Fruit fly (Drosophila melanogaster) whole organism, embryonic: ENCODE results near the gene Mondo.

Source experiments
- Asciz ChIP-seq: fragments of 200-800 bp; sonication (Bioruptor generic); optimal IDR thresholded peaks from 2 replicates; lab custom pipeline; 2017; ENCODE audit warnings: missing biosample characterization, mild to moderate bottlenecking, missing genetic modification characterization, missing genetic modification reagents
- Atf6 ChIP-seq: fragments of 200-800 bp; sonication (Bioruptor generic); IDR thresholded peaks from 2 replicates; pipeline ENCODE4 v1.3.6; 2022; ENCODE audit warnings: missing biosample characterization, missing genetic modification characterization
- Bgb ChIP-seq: fragments of 200-800 bp; sonication (Bioruptor generic); IDR thresholded peaks from 2 replicates; pipeline ENCODE4 v1.3.6; 2022; ENCODE audit warnings: missing biosample characterization, missing genetic modification characterization; ENCODE audit not compliant: partially characterized antibody
- CG11398 ChIP-seq: fragments of 200-800 bp; sonication (Bioruptor generic); optimal IDR thresholded peaks from 2 replicates; lab custom pipeline; 2016; ENCODE audit warnings: missing biosample characterization, missing genetic modification characterization
- CG11504 ChIP-seq: fragments of 200-800 bp; sonication (Bioruptor generic); optimal IDR thresholded peaks from 3 replicates; lab custom pipeline; 2019; ENCODE audit warnings: missing biosample characterization, mild to moderate bottlenecking, missing genetic modification characterization, moderate library complexity
- CG12104 ChIP-seq: fragments of 200-800 bp; sonication (Bioruptor generic); optimal IDR thresholded peaks from 3 replicates; lab custom pipeline; 2016; ENCODE audit warnings: missing biosample characterization, missing genetic modification characterization
- CG12391 ChIP-seq: fragments of 200-800 bp; sonication (Bioruptor generic); optimal IDR thresholded peaks from 3 replicates; lab custom pipeline; 2018; ENCODE audit warnings: missing biosample characterization, mild to moderate bottlenecking, missing genetic modification characterization, moderate library complexity
- CG12769 ChIP-seq: fragments of 200-800 bp; sonication (Bioruptor generic); optimal IDR thresholded peaks from 2 replicates; lab custom pipeline; 2019; ENCODE audit warnings: missing biosample characterization, mild to moderate bottlenecking, missing genetic modification characterization, moderate library complexity
- CG15269 ChIP-seq: fragments of 200-800 bp; sonication (Bioruptor generic); optimal IDR thresholded peaks from 2 replicates; lab custom pipeline; 2018; ENCODE audit warnings: missing biosample characterization, mild to moderate bottlenecking, missing genetic modification characterization, moderate library complexity
- CG15479 ChIP-seq: fragments of 200-800 bp; sonication (Bioruptor generic); optimal IDR thresholded peaks from 3 replicates; lab custom pipeline; 2019; ENCODE audit warnings: missing biosample characterization, mild to moderate bottlenecking, missing genetic modification characterization, moderate library complexity
- CG16779 ChIP-seq: fragments of 200-800 bp; sonication (Bioruptor generic); IDR thresholded peaks from 2 replicates; pipeline ENCODE4 v1.3.6; 2022; ENCODE audit warnings: missing biosample characterization, missing genetic modification characterization
- CG18599 ChIP-seq: fragments of 200-800 bp; sonication (Bioruptor generic); optimal IDR thresholded peaks from 3 replicates; lab custom pipeline; 2017; ENCODE audit warnings: missing biosample characterization, missing genetic modification characterization, mild to moderate bottlenecking, moderate library complexity, missing genetic modification reagents
- CG2129 ChIP-seq: fragments of 200-800 bp; sonication (Bioruptor generic); IDR thresholded peaks from 2 replicates; pipeline ENCODE4 v1.3.6; 2022; ENCODE audit warnings: missing biosample characterization, missing genetic modification characterization; ENCODE audit not compliant: partially characterized antibody
- CG3163 ChIP-seq: fragments of 200-800 bp; sonication (Bioruptor generic); optimal IDR thresholded peaks from 3 replicates; lab custom pipeline; 2016; ENCODE audit warnings: missing biosample characterization, missing genetic modification characterization
- CG42726 ChIP-seq: fragments of 200-800 bp; sonication (Bioruptor generic); IDR thresholded peaks from 2 replicates; pipeline ENCODE4 v1.3.6; 2022; ENCODE audit warnings: missing biosample characterization, missing genetic modification characterization; ENCODE audit not compliant: partially characterized antibody
- CG6272 ChIP-seq: fragments of 200-800 bp; sonication (Bioruptor generic); IDR thresholded peaks from 2 replicates; pipeline ENCODE4 v1.3.6; 2022; ENCODE audit warnings: missing biosample characterization, missing genetic modification characterization
- CG6765 ChIP-seq: fragments of 200-800 bp; sonication (Bioruptor generic); optimal IDR thresholded peaks from 3 replicates; lab custom pipeline; 2017; ENCODE audit warnings: missing biosample characterization, mild to moderate bottlenecking, missing genetic modification characterization
- CG8388 ChIP-seq: fragments of 200-800 bp; sonication (Bioruptor generic); optimal IDR thresholded peaks from 2 replicates; lab custom pipeline; 2019; ENCODE audit warnings: missing biosample characterization, mild to moderate bottlenecking, missing genetic modification characterization, moderate library complexity
- CG9609 ChIP-seq: fragments of 200-800 bp; sonication (Bioruptor generic); optimal IDR thresholded peaks from 3 replicates; lab custom pipeline; 2016; ENCODE audit warnings: missing biosample characterization, missing genetic modification characterization
- Chrac-16 ChIP-seq: fragments of 200-800 bp; sonication (Bioruptor generic); optimal IDR thresholded peaks from 3 replicates; lab custom pipeline; 2016; ENCODE audit warnings: missing biosample characterization, missing genetic modification characterization
- Doc3 ChIP-seq: fragments of 200-800 bp; sonication (Bioruptor generic); IDR thresholded peaks from 3 replicates; pipeline ENCODE4 v1.3.6; 2022; ENCODE audit warnings: missing biosample characterization, missing genetic modification characterization; ENCODE audit not compliant: partially characterized antibody
- Ets65A ChIP-seq: fragments of 200-800 bp; sonication (Bioruptor generic); peaks from one replicate; lab custom pipeline; 2016; ENCODE audit warnings: missing biosample characterization, missing genetic modification characterization
- Ets97D ChIP-seq: fragments of 200-800 bp; sonication (Bioruptor generic); optimal IDR thresholded peaks from 3 replicates; lab custom pipeline; 2016; ENCODE audit warnings: missing biosample characterization, missing genetic modification characterization
- HmgZ ChIP-seq: fragments of 200-800 bp; sonication (Bioruptor generic); optimal IDR thresholded peaks from 2 replicates; lab custom pipeline; 2018; ENCODE audit warnings: missing biosample characterization, mild to moderate bottlenecking, missing genetic modification characterization
- Hr51 ChIP-seq, 2 experiments: fragments of 200-800 bp; sonication (Bioruptor generic); optimal IDR thresholded peaks; 2 replicates in 1 of 2; 3 replicates in 1 of 2; lab custom pipeline; 2016 to 2018; ENCODE audit warnings: missing biosample characterization in 2 of 2, missing genetic modification characterization in 2 of 2, mild to moderate bottlenecking in 1 of 2, moderate library complexity in 1 of 2
- Jarid2 ChIP-seq: fragments of 200-800 bp; sonication (Bioruptor generic); optimal IDR thresholded peaks from 3 replicates; lab custom pipeline; 2017; ENCODE audit warnings: mild to moderate bottlenecking, missing biosample characterization, missing genetic modification reagents, missing genetic modification characterization
- Mrtf ChIP-seq: fragments of 200-800 bp; sonication (Bioruptor generic); IDR thresholded peaks from 3 replicates; pipeline ENCODE4 v1.3.6; 2022; ENCODE audit warnings: missing biosample characterization, missing genetic modification characterization
- NC2β ChIP-seq: fragments of 200-800 bp; sonication (Bioruptor generic); optimal IDR thresholded peaks from 2 replicates; lab custom pipeline; 2016; ENCODE audit warnings: missing biosample characterization, missing genetic modification characterization
- NFAT ChIP-seq: fragments of 200-800 bp; sonication (Bioruptor generic); IDR thresholded peaks from 2 replicates; pipeline ENCODE4 v1.3.6; 2022; ENCODE audit warnings: missing biosample characterization, missing genetic modification characterization
- Rfx ChIP-seq: fragments of 200-800 bp; sonication (Bioruptor generic); IDR thresholded peaks from 2 replicates; pipeline ENCODE4 v1.3.6; 2022; ENCODE audit warnings: missing biosample characterization, missing genetic modification characterization
- ab ChIP-seq: fragments of 200-800 bp; sonication (Bioruptor generic); optimal IDR thresholded peaks from 2 replicates; lab custom pipeline; 2016; ENCODE audit warnings: missing biosample characterization, missing genetic modification characterization
- bsh ChIP-seq, 2 experiments: fragments of 200-800 bp; sonication (Bioruptor generic); optimal IDR thresholded peaks; 2 replicates each; lab custom pipeline; 2017 to 2018; ENCODE audit warnings: mild to moderate bottlenecking in 2 of 2, missing biosample characterization in 2 of 2, missing genetic modification characterization in 2 of 2, moderate library complexity in 1 of 2
- caup ChIP-seq: fragments of 200-800 bp; sonication (Bioruptor generic); optimal IDR thresholded peaks from 3 replicates; lab custom pipeline; 2017; ENCODE audit warnings: missing biosample characterization, mild to moderate bottlenecking, missing genetic modification characterization, moderate library complexity; ENCODE audit not compliant: severe bottlenecking
- chinmo ChIP-seq: fragments of 200-800 bp; sonication (Bioruptor generic); IDR thresholded peaks from 4 replicates; pipeline ENCODE4 v1.3.6; 2022; ENCODE audit warnings: missing biosample characterization, missing genetic modification characterization; ENCODE audit not compliant: partially characterized antibody
- croc ChIP-seq: fragments of 200-800 bp; sonication (Bioruptor generic); conservative IDR thresholded peaks from 3 replicates; pipeline ENCODE4 v1.3.6; 2022; ENCODE audit warnings: missing biosample characterization, missing genetic modification characterization
- dmrt99B ChIP-seq: fragments of 200-800 bp; sonication (Bioruptor generic); optimal IDR thresholded peaks from 2 replicates; lab custom pipeline; 2018; ENCODE audit warnings: missing biosample characterization, mild to moderate bottlenecking, missing genetic modification characterization, moderate library complexity
- fd64A ChIP-seq: fragments of 200-800 bp; sonication (Bioruptor generic); optimal IDR thresholded peaks from 3 replicates; lab custom pipeline; 2018; ENCODE audit warnings: missing biosample characterization, mild to moderate bottlenecking, missing genetic modification characterization
- ham ChIP-seq: fragments of 200-800 bp; sonication (Bioruptor generic); IDR thresholded peaks from 2 replicates; pipeline ENCODE4 v1.3.6; 2022; ENCODE audit warnings: missing biosample characterization, missing genetic modification characterization
- onecut ChIP-seq: fragments of 200-800 bp; sonication (Bioruptor generic); IDR thresholded peaks from 2 replicates; pipeline ENCODE4 v1.3.6; 2022; ENCODE audit warnings: missing biosample characterization, missing genetic modification characterization
- pfk ChIP-seq: fragments of 200-800 bp; sonication (Bioruptor generic); optimal IDR thresholded peaks from 2 replicates; lab custom pipeline; 2018; ENCODE audit warnings: missing biosample characterization, mild to moderate bottlenecking, missing genetic modification characterization, moderate library complexity
- row ChIP-seq: fragments of 200-800 bp; sonication (Bioruptor generic); IDR thresholded peaks from 3 replicates; pipeline ENCODE4 v1.3.6; 2022; ENCODE audit warnings: missing biosample characterization, missing genetic modification characterization
- sim ChIP-seq: fragments of 200-800 bp; sonication (Bioruptor generic); IDR thresholded peaks from 2 replicates; pipeline ENCODE4 v1.3.6; 2022; ENCODE audit warnings: missing biosample characterization, missing genetic modification characterization
- sna ChIP-seq: fragments of 200-800 bp; sonication (Bioruptor generic); IDR thresholded peaks from 2 replicates; pipeline ENCODE4 v1.3.6; 2022; ENCODE audit warnings: missing biosample characterization, missing genetic modification characterization; ENCODE audit not compliant: partially characterized antibody
- tin ChIP-seq: fragments of 200-800 bp; sonication (Bioruptor generic); optimal IDR thresholded peaks from 3 replicates; lab custom pipeline; 2016; ENCODE audit warnings: missing biosample characterization, missing genetic modification characterization
- tll ChIP-seq, 2 experiments: fragments of 200-800 bp in 1 of 2; fragments of >200 bp in 1 of 2; sonication (Bioruptor generic) in 1 of 2; optimal IDR thresholded peaks; 2 replicates each; lab custom pipeline; 2017 to 2019; ENCODE audit warnings: missing biosample characterization in 2 of 2, missing genetic modification characterization in 2 of 2, mild to moderate bottlenecking in 1 of 2, moderate library complexity in 1 of 2
- unpg ChIP-seq: fragments of 200-800 bp; sonication (Bioruptor generic); optimal IDR thresholded peaks from 3 replicates; lab custom pipeline; 2018; ENCODE audit warnings: missing biosample characterization, mild to moderate bottlenecking, missing genetic modification characterization, moderate library complexity
- vvl ChIP-seq: fragments of 200-800 bp; sonication (Bioruptor generic); IDR thresholded peaks from 2 replicates; pipeline ENCODE4 v1.3.6; 2022; ENCODE audit warnings: missing biosample characterization, missing genetic modification characterization

Mondo gene

DNA sequence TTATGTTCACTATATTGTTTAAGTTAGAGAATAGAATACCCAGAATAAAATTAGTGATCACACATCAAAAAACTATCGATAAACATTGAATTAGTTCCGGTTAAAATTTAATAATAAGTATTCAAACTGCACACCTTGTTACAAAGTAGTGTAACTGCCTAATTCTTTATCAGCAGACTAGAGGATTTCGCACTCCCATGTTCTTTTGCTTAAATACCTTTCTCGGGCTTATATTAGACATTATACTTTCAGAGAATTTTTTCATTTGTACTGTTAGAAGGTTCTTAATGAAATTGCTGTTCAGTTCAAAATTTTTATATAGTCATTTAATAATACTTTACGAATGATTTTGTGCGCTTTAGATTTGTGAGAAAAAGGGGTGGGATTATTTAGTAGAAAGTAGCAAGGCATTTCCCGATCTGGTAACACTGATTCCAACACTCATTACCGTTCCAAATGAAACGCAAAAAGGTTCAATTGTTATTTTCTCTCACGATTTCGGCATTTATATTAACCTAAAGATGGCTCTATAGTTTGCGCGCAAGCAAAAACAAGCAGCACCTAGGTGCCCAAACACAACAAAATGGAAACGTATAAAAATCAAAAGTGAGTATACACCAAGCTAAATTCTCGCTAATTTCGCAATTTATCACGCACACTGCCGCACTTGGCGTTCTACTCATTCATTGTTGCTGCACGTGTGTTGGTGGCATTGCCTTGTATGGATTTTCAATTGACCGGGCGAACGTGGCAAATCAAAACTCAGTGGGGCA, 763 bp upstream of the Mondo start, which contains the start of gene crc (continued):
- TF ChIP-seq Hr51 (GFP tag; optimal IDR thresholded peaks at IDR 0.05; lab: Kevin White, UChicago) (no peak), Bgb (GFP tag; lab: Robert Waterston, UW) (peak; percentile 41), CG18599 (GFP tag; lab: Kevin White, UChicago) (peak; percentile 27), Mrtf (no peak), Chrac-16 (GFP tag; lab: Kevin White, UChicago) (peak; percentile 30), CG3163 (no peak), row (GFP tag; lab: Robert Waterston, UW) (no peak; the same call in none of the 3 replicates), pfk (GFP tag; lab: Kevin White, UChicago) (peak; percentile 57), ham (GFP tag; lab: Robert Waterston, UW) (no peak), chinmo (GFP tag; lab: Robert Waterston, UW) (peak; percentile 74; the same call in 1 of the 4 replicates), Jarid2 (GFP tag; lab: Kevin White, UChicago) (peak; percentile 56), croc (no peak), sim (GFP tag; lab: Robert Waterston, UW) (no peak), CG12104 (no peak), CG9609 (no peak), Rfx (GFP tag; lab: Robert Waterston, UW) (no peak), fd64A (GFP tag; lab: Kevin White, UChicago) (no peak), Asciz (GFP tag; lab: Kevin White, UChicago) (no peak), CG42726 (GFP tag; lab: Robert Waterston, UW) (peak; percentile 19; the same call in 1 of the 2 replicates), CG6765 (GFP tag; lab: Kevin White, UChicago) (peak; percentile 31), unpg (no peak), CG2129 (GFP tag; lab: Robert Waterston, UW) (no peak), CG8388 (GFP tag; lab: Kevin White, UChicago) (no peak), NC2β (GFP tag; lab: Kevin White, UChicago) (no peak), tll (GFP tag; optimal IDR thresholded peaks at IDR 0.05; lab: Kevin White, UChicago) (no peak), CG11504 (tag; lab: Kevin White, UChicago) (peak; percentile 36), caup (GFP tag; lab: Kevin White, UChicago) (no peak), ab (no peak), CG6272 (no peak), Doc3 (GFP tag; lab: Robert Waterston, UW) (peak; percentile 38; the same call in 2 of the 3 replicates), Ets97D (no peak)

DNA sequence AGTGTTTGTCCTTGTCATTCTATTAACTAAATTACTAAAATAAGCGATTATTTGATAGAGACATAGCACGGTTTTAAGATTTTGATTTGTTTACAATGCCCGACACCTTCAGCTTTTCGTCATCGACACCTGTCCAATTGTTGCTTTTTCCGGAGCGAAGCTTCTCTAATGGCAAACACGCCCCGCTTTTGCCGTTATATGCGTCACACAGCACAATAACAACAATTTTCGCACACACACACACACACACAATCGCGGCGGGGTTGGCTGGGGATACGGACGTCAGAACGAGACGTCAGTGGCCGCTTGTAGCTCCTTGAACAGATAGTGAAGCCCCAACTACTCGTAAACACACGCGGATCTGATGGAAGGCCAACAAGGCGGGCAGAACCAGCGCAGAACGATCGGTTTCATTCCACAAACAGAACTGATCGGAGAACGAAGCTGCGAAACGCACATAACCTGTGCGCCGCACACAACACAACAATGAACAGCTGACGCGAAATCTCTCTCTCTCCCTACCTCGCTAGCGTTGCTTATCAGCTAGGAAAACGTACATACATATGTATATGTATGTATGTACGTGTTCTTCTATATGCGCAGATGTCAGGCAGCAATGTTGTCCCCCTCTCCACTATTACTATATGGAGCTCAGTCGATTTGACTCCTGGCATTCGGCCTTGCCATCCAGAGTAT, 644 bp downstream of the Mondo start:
- TF ChIP-seq Ets65A, result peak; percentile 16
- peak; percentile 62; the same call in 1 of the 2 replicates for TF ChIP-seq NFAT
- no peak for TF ChIP-seq CG15479
- TF ChIP-seq CG11398 (GFP tag; lab: Kevin White, UChicago), result no peak
- TF ChIP-seq bsh (GFP tag; optimal IDR thresholded peaks at IDR 0.05; lab: Kevin White, UChicago), result peak in 1 of 2 experiments; percentile 11
- TF ChIP-seq CG15269 (tag; lab: Kevin White, UChicago), result peak; percentile 16
- TF ChIP-seq dmrt99B, result no peak
- TF ChIP-seq sna (GFP tag; lab: Robert Waterston, UW), result no peak; the same call in 1 of the 2 replicates
- no peak for TF ChIP-seq tin (GFP tag; lab: Kevin White, UChicago)
- TF ChIP-seq CG12769 (tag; lab: Kevin White, UChicago), result peak; percentile 74
- peak; percentile 32; the same call in 1 of the 2 replicates for TF ChIP-seq vvl (GFP tag; lab: Robert Waterston, UW)
- peak; percentile 81 for TF ChIP-seq HmgZ (tag; lab: Kevin White, UChicago)
- TF ChIP-seq onecut, result 0 out of 2 replicates have a peak, but pooled peaks have one; percentile 21
- TF ChIP-seq CG16779 (GFP tag; lab: Robert Waterston, UW), result peak; percentile 54; the same call in 1 of the 2 replicates
- peak; percentile 69 for TF ChIP-seq Atf6
- TF ChIP-seq CG12391, result no peak
